Worm (Caenorhabditis elegans): ENCODE measurements around the gene siah-1.

Gene siah-1

ce11 chrIV:3719057-3719456 is 24.8 kb upstream of the siah-1 start, which contains the start of gene Y37E11AM.3:
Gene Y37E11AM.3, minus strand, starts transcription at chrIV:3719157.
- TF ChIP-seq ztf-4 (tag; optimal IDR thresholded peaks at IDR 0.05) (no peak), egl-27 (tag; optimal IDR thresholded peaks at IDR 0.05) (no peak), snpc-4 (tag; optimal IDR thresholded peaks at IDR 0.05) (no peak), blmp-1 (tag; optimal IDR thresholded peaks at IDR 0.05; ENCODE audit: insufficient read depth) (no peak), fos-1 (tag; optimal IDR thresholded peaks at IDR 0.05) (no peak), alr-1 (tag; optimal IDR thresholded peaks at IDR 0.05) (no peak), lin-13 (GFP tag; optimal IDR thresholded peaks at IDR 0.05) (no peak), Y55F3AM.14 (GFP tag; optimal IDR thresholded peaks at IDR 0.05) (no peak), elt-1 (tag; optimal IDR thresholded peaks at IDR 0.05) (no peak), sem-4 (tag; optimal IDR thresholded peaks at IDR 0.05) (no peak), ztf-1 (GFP tag; conservative IDR thresholded peaks at IDR 0.05) (no peak), nhr-11 (tag; optimal IDR thresholded peaks at IDR 0.05) (no peak), nhr-23 (tag; optimal IDR thresholded peaks at IDR 0.05) (no peak), sma-3 (GFP tag; optimal IDR thresholded peaks at IDR 0.05) (no peak), ama-1 (optimal IDR thresholded peaks at IDR 0.05) (no peak), F13H6.1 (tag; optimal IDR thresholded peaks at IDR 0.05) (no peak), ztf-11 (tag; optimal IDR thresholded peaks at IDR 0.05) (no peak), C34F6.9 (tag; optimal IDR thresholded peaks at IDR 0.05) (no peak)

- TF ChIP-seq mab-5 (tag; optimal IDR thresholded peaks at IDR 0.05) (no peak), snpc-4 (tag; optimal IDR thresholded peaks at IDR 0.05) (no peak), Y55F3AM.14 (GFP tag; optimal IDR thresholded peaks at IDR 0.05) (no peak), sma-3 (GFP tag; optimal IDR thresholded peaks at IDR 0.05) (no peak), elt-3 (tag; optimal IDR thresholded peaks at IDR 0.05) (no peak), sem-4 (tag; optimal IDR thresholded peaks at IDR 0.05) (no peak), ceh-16 (tag; optimal IDR thresholded peaks at IDR 0.05) (no peak), nhr-77 (tag; optimal IDR thresholded peaks at IDR 0.05) (no peak), peb-1 (tag; optimal IDR thresholded peaks at IDR 0.05) (no peak)
These were observed 23.2 kb upstream of the siah-1 start for ce11 chrIV:3720644-3721043.

- no peak for TF ChIP-seq peb-1 (tag; optimal IDR thresholded peaks at IDR 0.05)
- TF ChIP-seq unc-55 (GFP tag; optimal IDR thresholded peaks at IDR 0.05), result no peak
- TF ChIP-seq egl-27 (tag; optimal IDR thresholded peaks at IDR 0.05), result no peak
- no peak for TF ChIP-seq nhr-25 (tag; optimal IDR thresholded peaks at IDR 0.05)
- TF ChIP-seq F13H6.1 (tag; optimal IDR thresholded peaks at IDR 0.05), result no peak
- no peak for TF ChIP-seq fos-1 (tag; optimal IDR thresholded peaks at IDR 0.05)
- no peak for TF ChIP-seq nhr-77 (tag; optimal IDR thresholded peaks at IDR 0.05)
- TF ChIP-seq Y55F3AM.14 (GFP tag; optimal IDR thresholded peaks at IDR 0.05), result no peak
- no peak for TF ChIP-seq ztf-1 (GFP tag; conservative IDR thresholded peaks at IDR 0.05)
- no peak for TF ChIP-seq nhr-237 (tag; optimal IDR thresholded peaks at IDR 0.05)
- no peak for TF ChIP-seq ama-1 (optimal IDR thresholded peaks at IDR 0.05)
- no peak for TF ChIP-seq mbf-1 (tag; optimal IDR thresholded peaks at IDR 0.05)
- no peak for TF ChIP-seq aly-2 (tag; optimal IDR thresholded peaks at IDR 0.05)
- no peak for TF ChIP-seq nhr-10 (tag; optimal IDR thresholded peaks at IDR 0.05)
- TF ChIP-seq ztf-11 (tag; optimal IDR thresholded peaks at IDR 0.05), result no peak
- TF ChIP-seq lin-11 (tag; optimal IDR thresholded peaks at IDR 0.05), result no peak
These were observed 21.9 kb upstream of the siah-1 start for ce11 chrIV:3721973-3722372.

- TF ChIP-seq dmd-4 (tag; optimal IDR thresholded peaks at IDR 0.05) (no peak), C34F6.9 (tag; optimal IDR thresholded peaks at IDR 0.05) (no peak), F13H6.1 (tag; optimal IDR thresholded peaks at IDR 0.05) (no peak), aly-2 (tag; optimal IDR thresholded peaks at IDR 0.05) (no peak), ztf-1 (GFP tag; conservative IDR thresholded peaks at IDR 0.05) (no peak), unc-39 (tag; optimal IDR thresholded peaks at IDR 0.05) (no peak), ceh-82 (tag; optimal IDR thresholded peaks at IDR 0.05) (no peak), elt-1 (tag; optimal IDR thresholded peaks at IDR 0.05) (no peak), nhr-11 (tag; optimal IDR thresholded peaks at IDR 0.05) (no peak), ztf-4 (tag; optimal IDR thresholded peaks at IDR 0.05) (no peak), lsy-2 (tag; optimal IDR thresholded peaks at IDR 0.05) (no peak), nhr-21 (tag; optimal IDR thresholded peaks at IDR 0.05) (no peak)
These were observed 21.2 kb upstream of the siah-1 start, which contains the start of gene Y37E11AM.4 for ce11 chrIV:3722690-3723089. Gene Y37E11AM.4, minus strand, starts transcription at chrIV:3722790.

ce11 chrIV:3725361-3725760 is 18.5 kb upstream of the siah-1 start, which contains the start of gene Y37E11AM.2:
Gene Y37E11AM.2, minus strand, starts transcription at chrIV:3725461.
- TF ChIP-seq nhr-6 (tag; optimal IDR thresholded peaks at IDR 0.05) (no peak), alr-1 (tag; optimal IDR thresholded peaks at IDR 0.05) (no peak), mdl-1 (tag; optimal IDR thresholded peaks at IDR 0.05) (no peak), ztf-4 (tag; optimal IDR thresholded peaks at IDR 0.05) (no peak), nhr-23 (tag; optimal IDR thresholded peaks at IDR 0.05) (no peak), lin-39 (tag; optimal IDR thresholded peaks at IDR 0.05) (no peak), unc-55 (GFP tag; optimal IDR thresholded peaks at IDR 0.05) (no peak), ztf-11 (tag; optimal IDR thresholded peaks at IDR 0.05) (no peak), ZK546.5 (tag; optimal IDR thresholded peaks at IDR 0.05) (no peak), dmd-4 (tag; optimal IDR thresholded peaks at IDR 0.05) (no peak), lin-13 (GFP tag; optimal IDR thresholded peaks at IDR 0.05) (no peak), nhr-21 (tag; optimal IDR thresholded peaks at IDR 0.05) (no peak), ceh-16 (tag; optimal IDR thresholded peaks at IDR 0.05) (no peak), snpc-4 (tag; optimal IDR thresholded peaks at IDR 0.05) (no peak), nhr-237 (tag; optimal IDR thresholded peaks at IDR 0.05) (no peak), egl-27 (tag; optimal IDR thresholded peaks at IDR 0.05) (no peak), ama-1 (optimal IDR thresholded peaks at IDR 0.05) (no peak), F13H6.1 (tag; optimal IDR thresholded peaks at IDR 0.05) (no peak), C34F6.9 (tag; optimal IDR thresholded peaks at IDR 0.05) (no peak)

Data from whole organism, L2 larva.